Fruit fly (Drosophila melanogaster): ENCODE measurements around the gene Nph.

- TF ChIP-seq CG17806 (tag; optimal IDR thresholded peaks at IDR 0.05): no peak
- TF ChIP-seq gl (tag; optimal IDR thresholded peaks at IDR 0.05): no peak
- no peak for TF ChIP-seq CG4496 (GFP tag; IDR thresholded peaks at IDR 0.05)
- no peak for TF ChIP-seq CG9948 (tag; optimal IDR thresholded peaks at IDR 0.05)
- TF ChIP-seq fd96Ca (GFP tag; IDR thresholded peaks at IDR 0.05): no peak
- no peak for TF ChIP-seq EcR (GFP tag; optimal IDR thresholded peaks at IDR 0.05)
- no peak for TF ChIP-seq CG14655 (GFP tag; optimal IDR thresholded peaks at IDR 0.05)
Measured at dm6 chr3R:30030061-30030460, 25.4 kb upstream of the Nph start.
